Fruit fly (Drosophila melanogaster): ENCODE results near the gene nSMase.
A peak's percentile ranks its signal among the peaks of the same experiment; 100 is the strongest.

dm6 chr3L:3178530-3179096 is 40.3 kb upstream of the nSMase start, which contains the start of the genes MnM and Girdin:
- TF ChIP-seq rn (GFP tag; IDR thresholded peaks at IDR 0.05) (no peak), fd96Ca (GFP tag; IDR thresholded peaks at IDR 0.05) (0 out of 3 replicates have a peak, but pooled peaks have one; percentile 53)

All from whole organism, pupa.